Fruit fly (Drosophila melanogaster): Measurements from ENCODE around the gene Ufl1.

dm6 chr3R:7090337-7090830, 16.1 kb upstream of the Ufl1 start:
- TF ChIP-seq woc (GFP tag; optimal IDR thresholded peaks at IDR 0.05) (peak; percentile 29), rgr (GFP tag; optimal IDR thresholded peaks at IDR 0.05) (peak; percentile 33), usp (GFP tag; optimal IDR thresholded peaks at IDR 0.05) (no peak), Hnf4 (GFP tag; optimal IDR thresholded peaks at IDR 0.05) (no peak), dl (GFP tag; optimal IDR thresholded peaks at IDR 0.05; ENCODE audit: insufficient read depth in 1 of 2, partially characterized antibody in 2 of 2) (no peak), lola (GFP tag; optimal IDR thresholded peaks at IDR 0.05) (no peak)

All from whole organism, wandering third instar larva.